Worm (Caenorhabditis elegans): ENCODE results near the gene str-151.

str-151 gene

DNA sequence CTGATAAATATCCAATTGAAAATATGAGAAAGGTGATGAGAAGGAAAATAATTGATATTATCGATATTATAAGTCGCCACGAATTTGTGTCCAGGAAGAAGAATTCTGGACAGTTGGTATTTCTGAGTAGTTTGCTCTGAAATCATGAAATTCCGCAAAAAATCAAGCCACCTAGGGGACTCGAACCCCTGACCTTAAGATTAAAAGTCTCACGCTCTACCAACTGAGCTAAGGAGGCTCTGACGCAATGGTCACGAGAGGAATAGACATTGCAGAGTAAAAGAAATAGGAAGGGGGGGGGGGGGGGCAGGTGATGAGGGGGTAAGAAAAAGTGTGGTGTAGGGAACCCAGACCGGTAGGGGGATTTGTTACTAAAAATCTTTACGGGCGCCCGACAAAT is 45.9 kb downstream of the str-151 start:
- TF ChIP-seq drap-1 (GFP tag; optimal IDR thresholded peaks at IDR 0.05) (peak; percentile 47), nhr-2 (tag; optimal IDR thresholded peaks at IDR 0.05) (no peak), cnd-1 (tag; optimal IDR thresholded peaks at IDR 0.05) (peak; percentile 51), ztf-11 (tag; optimal IDR thresholded peaks at IDR 0.05) (no peak), sptf-1 (tag; optimal IDR thresholded peaks at IDR 0.05) (peak; percentile 75), ham-2 (GFP tag; optimal IDR thresholded peaks at IDR 0.05) (no peak), M03D4.4 (tag; optimal IDR thresholded peaks at IDR 0.05) (peak; percentile 66), mls-2 (tag; optimal IDR thresholded peaks at IDR 0.05) (peak; percentile 14), hlh-1 (tag; optimal IDR thresholded peaks at IDR 0.05) (peak; percentile 3), flh-1 (GFP tag; optimal IDR thresholded peaks at IDR 0.05) (peak; percentile 17), ceh-43 (GFP tag; optimal IDR thresholded peaks at IDR 0.05) (no peak), sem-2 (GFP tag; optimal IDR thresholded peaks at IDR 0.05) (peak; percentile 36)

DNA sequence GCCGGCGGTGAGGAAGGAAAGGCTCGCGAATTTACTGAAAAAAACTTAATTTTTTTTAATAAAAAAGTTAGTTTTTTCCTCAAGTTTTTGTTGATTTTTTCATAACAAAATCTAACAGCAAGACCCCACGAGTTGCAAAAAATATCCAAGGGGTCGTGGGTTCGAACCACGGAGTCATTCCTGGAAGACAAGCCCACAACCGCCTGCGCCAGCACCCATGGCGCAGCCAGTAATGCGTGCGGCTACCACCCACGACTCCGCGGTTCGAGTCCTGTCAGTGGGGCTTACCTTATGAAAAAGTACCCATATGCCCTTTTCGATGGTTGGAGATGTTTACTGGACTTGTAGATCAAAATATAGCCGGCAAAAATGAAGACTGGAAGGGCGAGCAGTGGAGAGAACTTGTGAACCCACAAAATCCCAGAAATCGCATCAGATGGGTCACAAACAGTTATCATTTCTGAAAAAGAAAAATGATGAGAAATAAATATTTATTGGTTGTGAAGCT is 46.8 kb downstream of the str-151 start, which contains the start of gene Y70C5A.2:
Y70C5A.2 (minus strand) TSS at position 458 of the 508 bp plus-strand sequence.
- no peak for TF ChIP-seq sem-2 (GFP tag; optimal IDR thresholded peaks at IDR 0.05)

Data from whole organism, mixed stage, embryonic.